Worm (Caenorhabditis elegans): Measurements from ENCODE around the gene C47E8.4.

Gene C47E8.4

DNA sequence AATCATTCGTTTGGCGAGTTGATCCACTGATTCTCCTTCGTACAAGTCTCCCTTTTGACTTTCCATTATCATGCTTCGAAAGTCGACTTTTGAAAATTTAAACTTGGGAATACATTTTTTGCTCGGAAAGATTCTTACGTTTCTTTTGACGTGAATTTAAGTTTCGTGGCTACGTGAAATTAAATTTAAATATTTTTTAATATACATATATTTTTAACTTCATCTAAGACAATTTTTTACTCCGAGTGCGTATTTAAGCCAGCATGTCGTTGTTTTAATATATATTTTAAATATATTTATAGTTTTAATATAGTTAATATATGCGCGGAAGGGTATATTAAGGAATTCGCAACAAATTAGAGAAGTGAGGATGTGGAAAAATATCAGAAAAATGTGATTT lies 30.3 kb upstream of the C47E8.4 start, which contains the start of gene R08A2.2:
Gene R08A2.2 (minus strand): TSS at position 101 of the 400 bp plus-strand sequence.
- TF ChIP-seq T22C8.4 (GFP tag; IDR thresholded peaks at IDR 0.05) (no peak), ztf-23 (GFP tag; IDR thresholded peaks at IDR 0.05) (no peak), ztf-29 (GFP tag; IDR thresholded peaks at IDR 0.05) (no peak), ref-1 (GFP tag; conservative IDR thresholded peaks at IDR 0.05) (no peak), klf-2 (GFP tag; conservative IDR thresholded peaks at IDR 0.05) (no peak), flt-1 (GFP tag; IDR thresholded peaks at IDR 0.05) (no peak), cog-1 (tag; optimal IDR thresholded peaks at IDR 0.05) (no peak), tab-1 (GFP tag; IDR thresholded peaks at IDR 0.05) (no peak)

DNA sequence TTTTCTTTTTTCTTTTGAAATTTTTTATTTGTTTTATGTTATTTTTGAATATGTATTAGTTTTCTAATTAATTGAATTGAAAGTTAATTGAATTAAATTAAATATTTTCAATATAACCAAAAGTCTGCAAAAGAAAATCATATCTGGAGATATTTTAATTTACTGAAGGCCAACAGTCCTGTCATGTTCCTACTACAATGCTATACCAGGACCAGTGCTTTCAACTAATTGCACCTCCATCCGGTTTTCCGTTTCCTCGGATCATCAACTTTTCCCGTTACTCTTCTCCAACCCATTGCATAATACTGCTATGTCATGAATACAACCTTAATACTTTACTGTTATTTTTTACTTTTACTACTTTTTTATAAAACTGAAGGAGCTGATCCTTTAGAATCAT lies 27.0 kb upstream of the C47E8.4 start, which contains the start of gene R08A2.5:
Gene R08A2.5 (plus strand): TSS at position 301 of the 400 bp plus-strand sequence.
- no peak for TF ChIP-seq tab-1 (GFP tag; IDR thresholded peaks at IDR 0.05)
- no peak for TF ChIP-seq klf-2 (GFP tag; conservative IDR thresholded peaks at IDR 0.05)
- no peak for TF ChIP-seq flt-1 (GFP tag; IDR thresholded peaks at IDR 0.05)
- TF ChIP-seq ztf-29 (GFP tag; IDR thresholded peaks at IDR 0.05) = no peak
- TF ChIP-seq med-1 (GFP tag; optimal IDR thresholded peaks at IDR 0.05; ENCODE audit: insufficient read depth) = no peak
- no peak for TF ChIP-seq T22C8.4 (GFP tag; IDR thresholded peaks at IDR 0.05)
- TF ChIP-seq ztf-23 (GFP tag; IDR thresholded peaks at IDR 0.05) = no peak
- TF ChIP-seq cog-1 (tag; optimal IDR thresholded peaks at IDR 0.05) = no peak
- no peak for TF ChIP-seq ref-1 (GFP tag; conservative IDR thresholded peaks at IDR 0.05)

DNA sequence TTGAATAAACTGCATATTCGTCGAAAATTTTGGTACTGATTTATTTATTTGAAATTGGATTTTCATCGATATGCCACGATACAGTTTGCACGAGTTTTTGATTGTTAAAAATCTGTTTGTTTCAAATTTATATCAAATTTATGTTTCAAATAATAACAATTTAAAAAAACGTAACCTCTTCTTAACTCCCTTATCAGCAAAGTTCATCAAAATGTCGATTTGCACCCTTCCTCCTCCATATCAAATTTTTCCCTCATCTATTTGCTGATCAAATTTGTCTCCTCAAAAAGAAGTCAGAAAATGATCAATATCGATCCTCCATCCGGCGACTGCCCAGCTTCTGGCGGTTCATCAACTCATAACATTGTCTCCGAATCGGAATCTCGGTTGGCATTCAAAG lies 25.8 kb upstream of the C47E8.4 start, which contains the start of gene ssp-33:
Gene ssp-33 (plus strand): TSS at position 301 of the 400 bp plus-strand sequence.
- TF ChIP-seq cog-1 (tag; optimal IDR thresholded peaks at IDR 0.05) (no peak), T22C8.4 (GFP tag; IDR thresholded peaks at IDR 0.05) (no peak), tab-1 (GFP tag; IDR thresholded peaks at IDR 0.05) (no peak), ref-1 (GFP tag; conservative IDR thresholded peaks at IDR 0.05) (no peak), med-1 (GFP tag; optimal IDR thresholded peaks at IDR 0.05; ENCODE audit: insufficient read depth) (no peak), flt-1 (GFP tag; IDR thresholded peaks at IDR 0.05) (no peak)

DNA sequence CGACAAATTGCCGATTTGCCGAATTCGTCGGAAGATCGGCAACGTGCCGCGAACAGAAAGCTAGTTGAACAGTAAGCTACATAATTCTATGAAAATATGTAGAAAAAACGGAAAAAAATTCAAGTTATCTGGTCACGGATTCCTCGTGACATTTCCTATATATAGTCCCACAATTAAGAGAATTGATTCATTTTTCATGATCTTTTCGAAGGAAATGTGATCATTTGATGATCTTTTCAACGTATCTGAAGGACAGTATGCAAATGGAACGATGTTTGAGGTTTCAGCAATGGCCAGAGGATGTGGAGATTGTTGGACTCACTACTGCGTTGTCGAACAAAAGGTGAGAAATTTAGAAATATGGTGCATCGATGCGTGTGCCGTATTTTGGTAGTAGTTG lies 22.7 kb upstream of the C47E8.4 start, which contains the start of gene R08A2.9:
Gene R08A2.9 (plus strand): TSS at position 301 of the 400 bp plus-strand sequence.
- TF ChIP-seq tab-1 (GFP tag; IDR thresholded peaks at IDR 0.05) (no peak), ref-1 (GFP tag; conservative IDR thresholded peaks at IDR 0.05) (no peak), ztf-29 (GFP tag; IDR thresholded peaks at IDR 0.05) (no peak), ztf-23 (GFP tag; IDR thresholded peaks at IDR 0.05) (no peak), med-1 (GFP tag; optimal IDR thresholded peaks at IDR 0.05; ENCODE audit: insufficient read depth) (no peak), cog-1 (tag; optimal IDR thresholded peaks at IDR 0.05) (no peak), flt-1 (GFP tag; IDR thresholded peaks at IDR 0.05) (no peak)

DNA sequence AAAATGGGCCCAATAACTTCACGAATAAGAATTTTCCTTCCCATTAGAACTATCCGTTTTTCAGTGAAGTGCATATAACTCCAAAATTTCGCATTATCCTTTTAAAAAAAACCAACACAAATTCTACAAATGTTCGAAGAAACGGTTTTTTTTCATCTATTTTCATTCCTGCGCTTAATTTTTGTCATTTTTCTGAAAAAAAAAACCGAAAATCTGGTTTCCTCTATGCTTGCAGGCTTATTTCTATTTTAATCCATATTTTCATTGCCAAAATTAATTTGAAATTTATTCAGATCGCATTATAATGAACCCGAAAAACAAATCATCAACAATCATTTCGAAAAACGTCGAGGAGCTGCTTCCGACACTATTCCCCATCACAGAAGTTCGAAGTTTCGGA lies 13.4 kb upstream of the C47E8.4 start, which contains the start of gene set-5:
Gene set-5 (plus strand): TSS at position 301 of the 400 bp plus-strand sequence.
- TF ChIP-seq ztf-23 (GFP tag; IDR thresholded peaks at IDR 0.05) = no peak
- no peak for TF ChIP-seq tab-1 (GFP tag; IDR thresholded peaks at IDR 0.05)
- no peak for TF ChIP-seq cog-1 (tag; optimal IDR thresholded peaks at IDR 0.05)
- no peak for TF ChIP-seq med-1 (GFP tag; optimal IDR thresholded peaks at IDR 0.05; ENCODE audit: insufficient read depth)
- no peak for TF ChIP-seq flt-1 (GFP tag; IDR thresholded peaks at IDR 0.05)
- TF ChIP-seq ref-1 (GFP tag; conservative IDR thresholded peaks at IDR 0.05) = no peak
- TF ChIP-seq T22C8.4 (GFP tag; IDR thresholded peaks at IDR 0.05) = no peak
- no peak for TF ChIP-seq ztf-29 (GFP tag; IDR thresholded peaks at IDR 0.05)
- TF ChIP-seq klf-2 (GFP tag; conservative IDR thresholded peaks at IDR 0.05) = no peak

DNA sequence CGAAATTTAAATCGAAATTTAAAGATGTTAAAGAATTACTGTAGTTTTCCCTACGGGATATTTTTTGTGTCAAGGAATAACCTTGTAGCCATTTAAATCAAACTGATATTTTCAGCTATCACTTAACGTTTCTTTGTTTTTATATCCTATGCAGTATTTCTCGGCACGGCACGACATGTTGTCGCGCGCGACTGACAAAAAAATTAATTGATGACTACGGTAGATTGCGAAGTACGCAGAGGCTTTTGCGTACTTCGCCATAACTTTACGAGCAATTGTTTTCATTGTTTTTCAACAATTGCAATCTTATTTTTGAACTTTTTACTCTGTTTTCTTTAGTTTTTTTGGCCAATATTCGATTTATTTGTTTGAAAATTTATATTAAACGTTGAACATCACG lies 12.7 kb upstream of the C47E8.4 start:
- TF ChIP-seq T22C8.4 (GFP tag; IDR thresholded peaks at IDR 0.05) (no peak), med-1 (GFP tag; optimal IDR thresholded peaks at IDR 0.05; ENCODE audit: insufficient read depth) (no peak), ztf-23 (GFP tag; IDR thresholded peaks at IDR 0.05) (no peak), klf-2 (GFP tag; conservative IDR thresholded peaks at IDR 0.05) (no peak), cog-1 (tag; optimal IDR thresholded peaks at IDR 0.05) (no peak), tab-1 (GFP tag; IDR thresholded peaks at IDR 0.05) (no peak), ztf-29 (GFP tag; IDR thresholded peaks at IDR 0.05) (no peak), ref-1 (GFP tag; conservative IDR thresholded peaks at IDR 0.05) (no peak), flt-1 (GFP tag; IDR thresholded peaks at IDR 0.05) (no peak)

DNA sequence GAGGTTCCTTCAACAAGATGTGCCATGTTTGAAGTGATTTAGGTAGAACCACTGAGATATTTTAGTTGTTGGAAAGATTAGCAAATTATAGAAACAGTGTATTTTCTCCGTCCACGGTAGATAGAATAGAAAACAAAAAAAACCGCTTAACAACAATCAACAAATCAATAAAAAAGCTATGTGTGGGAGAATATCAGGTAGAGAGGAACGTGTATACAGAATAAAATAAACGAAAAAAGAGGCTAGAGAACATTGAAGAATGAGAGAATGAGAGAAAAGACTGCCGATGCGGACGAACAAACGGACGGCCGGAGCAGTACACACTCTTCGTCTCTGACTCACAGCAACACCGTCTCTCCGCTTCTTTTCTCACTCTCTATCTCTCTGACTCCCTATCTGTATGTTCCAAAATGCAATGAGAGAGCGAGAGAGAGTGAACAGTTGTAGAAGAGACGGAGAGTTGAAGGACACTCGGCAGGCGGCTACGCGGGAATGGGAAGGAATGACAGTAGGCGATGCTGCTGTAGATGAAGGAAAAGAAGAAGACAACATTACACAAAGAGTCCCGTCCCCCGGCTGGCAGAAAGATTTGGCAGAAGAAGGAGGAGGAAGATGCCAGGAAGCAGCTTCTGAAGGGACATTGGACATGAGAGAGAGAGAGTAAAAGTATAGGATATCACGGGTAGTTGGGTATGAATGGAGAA lies 11.5 kb upstream of the C47E8.4 start, which contains the start of gene unc-112:
Gene unc-112 (minus strand): TSS at position 51 of the 704 bp plus-strand sequence.
- TF ChIP-seq ref-1 (GFP tag; conservative IDR thresholded peaks at IDR 0.05) = no peak
- TF ChIP-seq flt-1 (GFP tag; IDR thresholded peaks at IDR 0.05) = 0 out of 2 replicates have a peak, but pooled peaks have one; percentile 11
- no peak for TF ChIP-seq tab-1 (GFP tag; IDR thresholded peaks at IDR 0.05)
- TF ChIP-seq ztf-23 (GFP tag; IDR thresholded peaks at IDR 0.05) = peak; percentile 66; the same call in 1 of the 2 replicates
- TF ChIP-seq med-1 (GFP tag; optimal IDR thresholded peaks at IDR 0.05; ENCODE audit: insufficient read depth) = no peak
- no peak for TF ChIP-seq T22C8.4 (GFP tag; IDR thresholded peaks at IDR 0.05)
- peak; percentile 92 for TF ChIP-seq cog-1 (tag; optimal IDR thresholded peaks at IDR 0.05)
- TF ChIP-seq klf-2 (GFP tag; conservative IDR thresholded peaks at IDR 0.05) = 0 out of 2 replicates have a peak, but pooled peaks have one; percentile 38
- TF ChIP-seq ztf-29 (GFP tag; IDR thresholded peaks at IDR 0.05) = 0 out of 2 replicates have a peak, but pooled peaks have one; percentile 31

DNA sequence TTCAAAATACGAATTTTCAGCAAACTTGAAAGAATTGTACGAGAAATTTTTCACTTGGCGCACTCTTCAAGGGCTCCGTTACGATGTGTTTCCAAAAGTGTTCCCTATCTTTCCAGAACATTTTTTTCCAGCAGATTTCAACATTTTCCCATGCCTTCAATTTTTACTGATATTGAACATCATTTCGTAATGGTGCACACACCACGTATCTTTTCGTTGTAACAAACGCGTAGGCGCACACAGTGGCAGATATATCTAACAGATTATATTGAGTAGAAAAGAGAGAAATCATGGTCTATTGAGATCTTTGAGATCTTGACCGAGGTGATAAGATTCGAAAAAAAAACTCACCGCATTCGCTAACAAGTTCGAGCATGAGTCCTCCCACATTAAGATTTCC lies 10.4 kb upstream of the C47E8.4 start:
- TF ChIP-seq cog-1 (tag; optimal IDR thresholded peaks at IDR 0.05) = no peak
- TF ChIP-seq med-1 (GFP tag; optimal IDR thresholded peaks at IDR 0.05; ENCODE audit: insufficient read depth) = no peak

DNA sequence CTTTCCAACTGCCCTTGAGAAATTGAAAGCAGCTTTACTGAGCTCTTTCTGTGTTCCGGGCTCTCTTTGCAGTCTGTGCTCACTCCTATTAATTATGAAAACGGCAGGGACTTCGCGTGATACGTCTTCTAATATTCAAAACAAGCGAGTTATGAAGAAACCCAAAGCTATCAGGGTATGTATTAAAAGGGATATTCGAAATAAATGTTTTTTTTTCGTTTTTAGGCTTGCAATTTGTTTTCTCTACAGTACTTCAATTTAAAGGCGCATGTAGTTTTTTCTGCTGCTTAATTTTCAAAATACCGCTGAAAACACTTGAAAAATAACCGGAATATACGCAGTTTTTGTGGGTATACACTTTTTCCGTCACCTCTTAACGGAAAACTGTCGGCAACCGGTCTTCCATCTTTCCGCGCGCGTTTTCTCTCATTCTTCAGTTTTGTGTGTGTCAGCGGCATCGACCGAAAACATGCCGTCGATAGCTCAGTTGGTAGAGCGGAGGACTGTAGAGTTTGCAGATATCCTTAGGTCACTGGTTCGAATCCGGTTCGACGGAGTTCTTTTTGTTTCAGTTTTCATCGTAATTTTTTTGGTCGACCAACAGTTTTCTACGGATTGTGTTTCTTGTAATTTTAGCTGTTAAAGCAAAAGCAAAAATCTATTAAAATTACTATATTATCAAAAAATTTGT lies 3.9 kb upstream of the C47E8.4 start, which contains the start of gene gasr-8:
Gene gasr-8 (plus strand): TSS at position 51 of the 691 bp plus-strand sequence.
- peak; percentile 79 for TF ChIP-seq tab-1 (GFP tag; IDR thresholded peaks at IDR 0.05)
- peak; percentile 2 for TF ChIP-seq med-1 (GFP tag; optimal IDR thresholded peaks at IDR 0.05; ENCODE audit: insufficient read depth)
- TF ChIP-seq cog-1 (tag; optimal IDR thresholded peaks at IDR 0.05) = no peak
- peak; percentile 34; the same call in 1 of the 2 replicates for TF ChIP-seq T22C8.4 (GFP tag; IDR thresholded peaks at IDR 0.05)
- TF ChIP-seq ztf-23 (GFP tag; IDR thresholded peaks at IDR 0.05) = no peak
- no peak for TF ChIP-seq ref-1 (GFP tag; conservative IDR thresholded peaks at IDR 0.05)
- TF ChIP-seq ztf-29 (GFP tag; IDR thresholded peaks at IDR 0.05) = no peak
- TF ChIP-seq flt-1 (GFP tag; IDR thresholded peaks at IDR 0.05) = peak; percentile 88
- TF ChIP-seq klf-2 (GFP tag; conservative IDR thresholded peaks at IDR 0.05) = 0 out of 2 replicates have a peak, but pooled peaks have one; percentile 61

Measured in whole organism, midembryonic.